Worm (Caenorhabditis elegans) whole organism, young adult: ENCODE measurements around the gene fmo-2.
"Not testable (repeated sequence)": the region's sequence is repeated elsewhere in the genome, so short reads cannot be mapped to it uniquely, and the experiment has no call there.

Experiments
- B0261.1 ChIP-seq: sonication (generic microtip); optimal IDR thresholded peaks from 2 replicates; lab custom pipeline; 2016; ENCODE audit warnings: mild to moderate bottlenecking, missing genetic modification characterization, moderate library complexity, missing compliant biosample characterization
- C06A6.2 ChIP-seq: fragments of 200-800 bp; sonication (Bioruptor generic); conservative IDR thresholded peaks from 2 replicates; pipeline ENCODE4 v1.3.6; 2022; ENCODE audit warnings: missing genetic modification characterization, missing compliant biosample characterization
- F10E7.11 ChIP-seq: sonication (generic microtip); optimal IDR thresholded peaks from 2 replicates; lab custom pipeline; 2017; ENCODE audit warnings: mild to moderate bottlenecking, missing genetic modification characterization, moderate library complexity, missing compliant biosample characterization
- F23B12.7 ChIP-seq: sonication (generic microtip); optimal IDR thresholded peaks from 2 replicates; lab custom pipeline; 2017; ENCODE audit warnings: missing genetic modification characterization, mild to moderate bottlenecking, missing compliant biosample characterization, antibody characterized with exemption, moderate library complexity; ENCODE audit not compliant: insufficient read depth
- F52B5.7 ChIP-seq: sonication (generic microtip); optimal IDR thresholded peaks from 2 replicates; lab custom pipeline; 2016; ENCODE audit warnings: mild to moderate bottlenecking, missing genetic modification characterization, missing compliant biosample characterization
- K11D2.4 ChIP-seq: fragments of 200-800 bp; sonication (Bioruptor generic); IDR thresholded peaks from 2 replicates; pipeline ENCODE4 v1.3.6; 2022; ENCODE audit warnings: missing genetic modification reagents, missing genetic modification characterization, missing compliant biosample characterization
- T07F8.4 ChIP-seq: sonication (generic microtip); optimal IDR thresholded peaks from 2 replicates; lab custom pipeline; 2016; ENCODE audit warnings: mild to moderate bottlenecking, missing genetic modification characterization, moderate library complexity, missing compliant biosample characterization
- Y53F4B.3 ChIP-seq: fragments of 200-800 bp; sonication (Bioruptor generic); IDR thresholded peaks from 2 replicates; pipeline ENCODE4 v1.3.6; 2022; ENCODE audit warnings: missing genetic modification reagents, missing genetic modification characterization, missing compliant biosample characterization
- Y56A3A.18 ChIP-seq: fragments of 200-800 bp; sonication (Bioruptor generic); IDR thresholded peaks from 2 replicates; pipeline ENCODE4 v1.3.6; 2022; ENCODE audit warnings: missing genetic modification reagents, missing genetic modification characterization, missing compliant biosample characterization
- akir-1 ChIP-seq: fragments of 200-800 bp; sonication (Bioruptor generic); optimal IDR thresholded peaks from 2 replicates; lab custom pipeline; 2018; ENCODE audit warnings: mild to moderate bottlenecking, missing genetic modification characterization, moderate library complexity, missing compliant biosample characterization
- atf-7 ChIP-seq: sonication (generic microtip); optimal IDR thresholded peaks from 2 replicates; lab custom pipeline; 2017; ENCODE audit warnings: mild to moderate bottlenecking, missing genetic modification characterization, missing compliant biosample characterization
- attf-5 ChIP-seq: fragments of 200-800 bp; sonication (Bioruptor generic); optimal IDR thresholded peaks from 2 replicates; lab custom pipeline; 2018; ENCODE audit warnings: mild to moderate bottlenecking, missing genetic modification characterization, missing compliant biosample characterization
- bed-1 ChIP-seq: fragments of 200-800 bp; sonication (Bioruptor generic); IDR thresholded peaks from 2 replicates; pipeline ENCODE4 v1.3.6; 2022; ENCODE audit warnings: missing genetic modification reagents, missing genetic modification characterization, missing compliant biosample characterization
- bed-2 ChIP-seq: fragments of 200-800 bp; sonication (Bioruptor generic); IDR thresholded peaks from 2 replicates; pipeline ENCODE4 v1.3.6; 2022; ENCODE audit warnings: missing genetic modification reagents, missing genetic modification characterization, missing compliant biosample characterization
- ceh-58 ChIP-seq: fragments of 200-800 bp; sonication (Bioruptor generic); IDR thresholded peaks from 2 replicates; pipeline ENCODE4 v1.3.6; 2022; ENCODE audit warnings: missing genetic modification characterization, missing compliant biosample characterization
- fkh-3 ChIP-seq: sonication (generic microtip); optimal IDR thresholded peaks from 2 replicates; lab custom pipeline; 2016; ENCODE audit warnings: mild to moderate bottlenecking, missing genetic modification characterization, missing compliant biosample characterization
- hrde-1 ChIP-seq: sonication (generic microtip); optimal IDR thresholded peaks from 2 replicates; lab custom pipeline; 2016; ENCODE audit warnings: missing genetic modification characterization, mild to moderate bottlenecking, missing compliant biosample characterization, moderate library complexity, missing genotype, missing genetic modification reagents, borderline replicate concordance
- hsf-1 ChIP-seq: fragments of 200-800 bp; sonication (Bioruptor generic); IDR thresholded peaks from 2 replicates; pipeline ENCODE4 v1.3.6; 2022; ENCODE audit warnings: missing genetic modification reagents, missing genetic modification characterization, missing compliant biosample characterization
- let-607 ChIP-seq, 2 experiments: fragments of 200-800 bp in 1 of 2; sonication (Bioruptor generic) in 1 of 2; sonication (generic microtip) in 1 of 2; optimal IDR thresholded peaks; 2 replicates each; lab custom pipeline; 2016 to 2018; ENCODE audit warnings: mild to moderate bottlenecking in 2 of 2, missing compliant biosample characterization in 2 of 2, missing genetic modification characterization in 2 of 2, moderate library complexity in 2 of 2, missing genotype in 1 of 2
- lsy-27 ChIP-seq: sonication (generic microtip); optimal IDR thresholded peaks from 2 replicates; lab custom pipeline; 2017; ENCODE audit warnings: missing genetic modification characterization, mild to moderate bottlenecking, missing compliant biosample characterization, antibody characterized with exemption, missing genotype, borderline replicate concordance; ENCODE audit not compliant: insufficient read depth
- madf-10 ChIP-seq: sonication (generic microtip); optimal IDR thresholded peaks from 2 replicates; lab custom pipeline; 2016; ENCODE audit warnings: mild to moderate bottlenecking, missing genetic modification characterization, missing compliant biosample characterization
- nfya-1 ChIP-seq: sonication (generic microtip); optimal IDR thresholded peaks from 2 replicates; lab custom pipeline; 2017; ENCODE audit warnings: antibody characterized with exemption, missing compliant biosample characterization, missing genetic modification characterization, borderline replicate concordance; ENCODE audit not compliant: insufficient read depth
- nhr-179 ChIP-seq: sonication (generic microtip); optimal IDR thresholded peaks from 2 replicates; lab custom pipeline; 2016; ENCODE audit warnings: mild to moderate bottlenecking, missing genetic modification characterization, missing compliant biosample characterization
- nhr-80 ChIP-seq: sonication (generic microtip); optimal IDR thresholded peaks from 2 replicates; lab custom pipeline; 2016; ENCODE audit warnings: missing genetic modification characterization, missing compliant biosample characterization
- pha-4 ChIP-seq: fragments of 150-350 bp; sonication (generic microtip); optimal IDR thresholded peaks from 2 replicates; lab custom pipeline; 2014; ENCODE audit warnings: missing biosample characterization, missing genetic modification reagents, missing genetic modification characterization
- rec-8 ChIP-seq, 2 experiments: sonication (generic microtip); optimal IDR thresholded peaks; 2 replicates each; lab custom pipeline; 2016; ENCODE audit warnings: mild to moderate bottlenecking in 2 of 2, missing genetic modification characterization in 2 of 2, missing genetic modification reagents in 2 of 2, missing genotype in 2 of 2, missing biosample characterization in 1 of 2, missing compliant biosample characterization in 1 of 2, moderate library complexity in 1 of 2
- sdz-38 ChIP-seq: sonication (generic microtip); optimal IDR thresholded peaks from 2 replicates; lab custom pipeline; 2016; ENCODE audit warnings: missing genotype, missing genetic modification characterization, missing compliant biosample characterization
- snpc-1.1 ChIP-seq: sonication (generic microtip); optimal IDR thresholded peaks from 2 replicates; lab custom pipeline; 2017; ENCODE audit warnings: missing genetic modification characterization, mild to moderate bottlenecking, missing compliant biosample characterization, antibody characterized with exemption, moderate library complexity, missing genotype, missing genetic modification reagents; ENCODE audit not compliant: insufficient read depth
- tbp1 ChIP-seq: fragments of 200-800 bp; sonication (Bioruptor generic); optimal IDR thresholded peaks from 2 replicates; lab custom pipeline; 2018; ENCODE audit warnings: mild to moderate bottlenecking, missing genetic modification characterization, missing compliant biosample characterization
- unc-130 ChIP-seq: sonication (generic microtip); optimal IDR thresholded peaks from 2 replicates; lab custom pipeline; 2016; ENCODE audit warnings: missing genetic modification reagents, missing genetic modification characterization, missing compliant biosample characterization
- ztf-18 ChIP-seq: sonication (generic microtip); optimal IDR thresholded peaks from 2 replicates; lab custom pipeline; 2016; ENCODE audit warnings: missing genotype, mild to moderate bottlenecking, missing genetic modification characterization, missing compliant biosample characterization
- ztf-22 ChIP-seq: fragments of 200-800 bp; sonication (Bioruptor generic); optimal IDR thresholded peaks from 2 replicates; lab custom pipeline; 2018; ENCODE audit warnings: mild to moderate bottlenecking, missing genetic modification characterization, moderate library complexity, missing compliant biosample characterization
- ztf-25 ChIP-seq: fragments of 200-800 bp; sonication (Bioruptor generic); IDR thresholded peaks from 2 replicates; pipeline ENCODE4 v1.3.6; 2022; ENCODE audit warnings: missing genetic modification reagents, missing genetic modification characterization, missing compliant biosample characterization
- ztf-28 ChIP-seq: fragments of 200-800 bp; sonication (Bioruptor generic); IDR thresholded peaks from 2 replicates; pipeline ENCODE4 v1.3.6; 2022; ENCODE audit warnings: missing genetic modification reagents, missing genetic modification characterization, missing compliant biosample characterization

The fmo-2 gene

ce11 chrIV:10682155-10682749, at the start of gene fmo-2:
TSS of gene fmo-2 (plus strand) at chrIV:10682524.
- TF ChIP-seq unc-130 (GFP tag; lab: Kevin White, UChicago): no peak
- TF ChIP-seq sdz-38: no peak
- no peak for TF ChIP-seq F52B5.7 (tag; lab: Kevin White, UChicago)
- TF ChIP-seq lsy-27: no peak
- no peak for TF ChIP-seq rec-8 (tag; optimal IDR thresholded peaks at IDR 0.05; lab: Kevin White, UChicago)

DNA sequence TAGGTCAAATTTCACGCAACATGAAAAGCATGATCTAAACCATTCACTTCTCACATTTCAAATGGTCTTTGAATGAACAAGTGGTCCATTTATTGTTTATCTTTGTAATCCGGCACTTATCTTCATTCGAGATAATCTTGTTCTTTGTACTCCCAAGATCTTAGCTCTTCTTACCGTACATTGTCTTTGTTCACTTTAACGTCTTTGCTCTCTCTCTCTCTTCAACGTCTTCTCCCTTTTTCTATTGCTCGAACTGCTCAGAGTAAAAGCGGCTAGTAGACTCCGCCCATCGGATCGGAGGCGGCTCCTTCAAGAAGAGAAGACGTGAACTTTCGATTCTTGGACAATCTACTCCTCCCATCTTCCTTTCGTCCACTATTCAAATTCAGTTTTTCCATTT, 45.7 kb upstream of the fmo-2 start, which contains the start of gene F56C4.1:
TSS of gene F56C4.1 (plus strand) at position 301 of the 400 bp plus-strand sequence.
- no peak for TF ChIP-seq Y56A3A.18 (GFP tag; lab: Robert Waterston, UW)

DNA sequence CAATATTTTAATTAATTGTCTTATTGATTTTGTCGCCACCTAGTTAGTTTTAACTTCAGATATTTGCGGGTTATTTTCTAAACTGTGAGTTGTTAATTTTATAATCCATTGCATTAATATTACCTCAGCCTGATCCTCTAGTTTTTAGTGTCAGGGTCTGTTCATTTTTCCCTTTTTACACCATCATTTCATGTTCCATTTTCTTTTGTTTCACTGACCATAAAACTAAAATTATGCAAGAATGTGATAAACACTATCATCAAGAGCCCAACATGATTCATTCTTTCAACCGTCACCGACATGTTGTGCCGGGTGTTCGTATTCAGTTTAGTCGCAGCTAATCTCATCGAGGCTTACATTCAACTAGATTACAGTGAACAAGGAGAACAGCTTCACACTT, 43.3 kb upstream of the fmo-2 start, which contains the start of gene F56C4.2:
TSS of gene F56C4.2 (plus strand) at position 301 of the 400 bp plus-strand sequence.
- no peak for TF ChIP-seq snpc-1.1 (tag; lab: Kevin White, UChicago)
- TF ChIP-seq F52B5.7 (tag; lab: Kevin White, UChicago): no peak
- no peak for TF ChIP-seq ztf-18
- no peak for TF ChIP-seq hsf-1 (GFP tag; lab: Robert Waterston, UW)
- no peak for TF ChIP-seq ceh-58
- no peak for TF ChIP-seq nfya-1 (tag; lab: Kevin White, UChicago)
- no peak for TF ChIP-seq ztf-25 (GFP tag; lab: Robert Waterston, UW)
- TF ChIP-seq C06A6.2 (GFP tag; lab: Robert Waterston, UW): no peak
- TF ChIP-seq bed-1 (GFP tag; lab: Robert Waterston, UW): no peak
- no peak for TF ChIP-seq F10E7.11
- TF ChIP-seq akir-1: no peak
- no peak for TF ChIP-seq ztf-28
- TF ChIP-seq B0261.1 (tag; lab: Kevin White, UChicago): no peak
- TF ChIP-seq fkh-3 (tag; lab: Kevin White, UChicago): no peak
- TF ChIP-seq pha-4: no peak
- no peak for TF ChIP-seq ztf-22 (GFP tag; lab: Kevin White, UChicago)
- TF ChIP-seq K11D2.4 (GFP tag; lab: Robert Waterston, UW): no peak
- no peak for TF ChIP-seq attf-5 (GFP tag; lab: Kevin White, UChicago)
- no peak for TF ChIP-seq tbp1 (GFP tag; lab: Kevin White, UChicago)
- no peak for TF ChIP-seq madf-10 (tag; lab: Kevin White, UChicago)

- TF ChIP-seq let-607 (tag; optimal IDR thresholded peaks at IDR 0.05; lab: Kevin White, UChicago); bed-2; nhr-179 (tag; lab: Kevin White, UChicago): not testable (repeated sequence)
Observed at ce11 chrIV:10654047-10654446, 28.3 kb upstream of the fmo-2 start, which contains the start of gene glb-19. TSS of gene glb-19 (minus strand) at chrIV:10654147.

ce11 chrIV:10656770-10657323, 25.5 kb upstream of the fmo-2 start, which contains the start of gene K08C7.1:
TSS of gene K08C7.1 (plus strand) at chrIV:10656812.
- TF ChIP-seq ztf-22 (GFP tag; lab: Kevin White, UChicago) (no peak), F23B12.7 (tag; lab: Kevin White, UChicago) (no peak), hrde-1 (no peak), B0261.1 (tag; lab: Kevin White, UChicago) (no peak), T07F8.4 (no peak), nhr-80 (peak; percentile 78), Y53F4B.3 (GFP tag; lab: Robert Waterston, UW) (no peak), atf-7 (tag; lab: Kevin White, UChicago) (peak; percentile 25), nfya-1 (tag; lab: Kevin White, UChicago) (no peak)
- TF ChIP-seq, all 124 proteins: peak for 2
